Fruit fly (Drosophila melanogaster): ENCODE data around the gene CG32445.

- TF ChIP-seq Pif1B (GFP tag; optimal IDR thresholded peaks at IDR 0.05), result no peak
- TF ChIP-seq CG8159 (tag; optimal IDR thresholded peaks at IDR 0.05), result no peak
- no peak for TF ChIP-seq D1 (tag; optimal IDR thresholded peaks at IDR 0.05)
- no peak for TF ChIP-seq CG13204 (GFP tag; optimal IDR thresholded peaks at IDR 0.05)
- TF ChIP-seq CG32121 (GFP tag; IDR thresholded peaks at IDR 0.05), result no peak
- TF ChIP-seq CG8301 (tag; optimal IDR thresholded peaks at IDR 0.05), result no peak
- no peak for TF ChIP-seq Pif1A (GFP tag; optimal IDR thresholded peaks at IDR 0.05)
- peak; percentile 65 for TF ChIP-seq CG9948 (tag; optimal IDR thresholded peaks at IDR 0.05)
- no peak for TF ChIP-seq rn (GFP tag; IDR thresholded peaks at IDR 0.05)
- TF ChIP-seq CG12605 (GFP tag; IDR thresholded peaks at IDR 0.05), result no peak
- no peak for TF ChIP-seq Snoo (tag; optimal IDR thresholded peaks at IDR 0.05)
- peak; percentile 36 for TF ChIP-seq CG15710 (tag; optimal IDR thresholded peaks at IDR 0.05)
- TF ChIP-seq fd96Ca (GFP tag; IDR thresholded peaks at IDR 0.05), result no peak
Observed at dm6 chr3L:21602275-21602674, 36.9 kb upstream of the CG32445 start.

Measured in whole organism, pupa.